Fruit fly (Drosophila melanogaster) whole organism, embryonic: ENCODE data around the gene CG6830.
A peak's percentile ranks its signal among the peaks of the same experiment; 100 is the strongest.

ENCODE experiments used
- Atf-2 ChIP-seq: fragments of 200-800 bp; sonication (Bioruptor generic); optimal IDR thresholded peaks from 2 replicates; lab custom pipeline; 2016; ENCODE audit warnings: missing biosample characterization, missing genetic modification characterization
- Bteb2 ChIP-seq: fragments of 200-800 bp; sonication (Bioruptor generic); optimal IDR thresholded peaks from 2 replicates; lab custom pipeline; 2016; ENCODE audit warnings: missing biosample characterization, missing genetic modification characterization
- CG11085 ChIP-seq: fragments of 200-800 bp; sonication (Bioruptor generic); IDR thresholded peaks from 2 replicates; pipeline ENCODE4 v1.3.6; 2022; ENCODE audit warnings: missing biosample characterization, missing genetic modification characterization
- CG11398 ChIP-seq: fragments of 200-800 bp; sonication (Bioruptor generic); optimal IDR thresholded peaks from 2 replicates; lab custom pipeline; 2016; ENCODE audit warnings: missing biosample characterization, missing genetic modification characterization
- CG12155 ChIP-seq: fragments of 200-800 bp; sonication (Bioruptor generic); optimal IDR thresholded peaks from 3 replicates; lab custom pipeline; 2016; ENCODE audit warnings: missing biosample characterization, missing genetic modification characterization
- CG17359 ChIP-seq: fragments of 200-800 bp; sonication (Bioruptor generic); optimal IDR thresholded peaks from 3 replicates; lab custom pipeline; 2018; ENCODE audit warnings: missing biosample characterization, mild to moderate bottlenecking, missing genetic modification characterization, moderate library complexity
- CG32532 ChIP-seq: fragments of 200-800 bp; sonication (Bioruptor generic); IDR thresholded peaks from 2 replicates; pipeline ENCODE4 v1.3.6; 2022; ENCODE audit warnings: missing biosample characterization, missing genetic modification characterization
- CG34376 ChIP-seq: fragments of 200-800 bp; sonication (Bioruptor generic); optimal IDR thresholded peaks from 2 replicates; lab custom pipeline; 2018; ENCODE audit warnings: missing biosample characterization, mild to moderate bottlenecking, missing genetic modification characterization
- CG3726 ChIP-seq: fragments of 200-800 bp; sonication (Bioruptor generic); IDR thresholded peaks from 3 replicates; pipeline ENCODE4, ENCODE4 v1.3.6; 2022; ENCODE audit warnings: missing biosample characterization, missing genetic modification characterization
- CG42726 ChIP-seq: fragments of 200-800 bp; sonication (Bioruptor generic); IDR thresholded peaks from 2 replicates; pipeline ENCODE4 v1.3.6; 2022; ENCODE audit warnings: missing biosample characterization, missing genetic modification characterization; ENCODE audit not compliant: partially characterized antibody
- CG6854 ChIP-seq: fragments of 200-800 bp; sonication (Bioruptor generic); optimal IDR thresholded peaks from 3 replicates; lab custom pipeline; 2017; ENCODE audit warnings: missing biosample characterization, mild to moderate bottlenecking, missing genetic modification characterization
- CG7987 ChIP-seq: fragments of 200-800 bp; sonication (Bioruptor generic); optimal IDR thresholded peaks from 2 replicates; lab custom pipeline; 2018; ENCODE audit warnings: missing biosample characterization, mild to moderate bottlenecking, missing genetic modification characterization, moderate library complexity
- CG9932 ChIP-seq: fragments of 200-800 bp; sonication (Bioruptor generic); IDR thresholded peaks from 2 replicates; pipeline ENCODE4 v1.3.6; 2022; ENCODE audit warnings: missing biosample characterization, missing genetic modification characterization
- Elba2 ChIP-seq: fragments of 200-800 bp; sonication (Bioruptor generic); optimal IDR thresholded peaks from 3 replicates; lab custom pipeline; 2016; ENCODE audit warnings: missing biosample characterization, missing genetic modification characterization
- Fer3 ChIP-seq: fragments of 200-800 bp; sonication (Bioruptor generic); optimal IDR thresholded peaks from 2 replicates; lab custom pipeline; 2018; ENCODE audit warnings: missing biosample characterization, mild to moderate bottlenecking, missing genetic modification characterization, moderate library complexity
- Hand ChIP-seq: fragments of 200-800 bp; sonication (Bioruptor generic); optimal IDR thresholded peaks from 2 replicates; lab custom pipeline; 2017; ENCODE audit warnings: mild to moderate bottlenecking, missing biosample characterization, missing genetic modification reagents, missing genetic modification characterization
- Nf-YC ChIP-seq: fragments of 200-800 bp; optimal IDR thresholded peaks from 3 replicates; lab custom pipeline; 2019; ENCODE audit warnings: missing biosample characterization, mild to moderate bottlenecking, missing genetic modification characterization, moderate library complexity
- Oaz ChIP-seq: fragments of 200-800 bp; sonication (Bioruptor generic); IDR thresholded peaks from 2 replicates; pipeline ENCODE4 v1.3.6; 2022; ENCODE audit warnings: missing biosample characterization, missing genetic modification characterization
- Ptx1 ChIP-seq: fragments of 200-800 bp; sonication (Bioruptor generic); IDR thresholded peaks from 2 replicates; pipeline ENCODE4 v1.3.6; 2022; ENCODE audit warnings: missing biosample characterization, missing genetic modification characterization
- Six4 ChIP-seq: fragments of 200-800 bp; sonication (Bioruptor generic); optimal IDR thresholded peaks from 2 replicates; lab custom pipeline; 2016; ENCODE audit warnings: missing biosample characterization, missing genetic modification characterization
- TFAM ChIP-seq: fragments of 200-800 bp; sonication (Bioruptor generic); optimal IDR thresholded peaks from 2 replicates; lab custom pipeline; 2017; ENCODE audit warnings: missing biosample characterization, missing genetic modification characterization, inconsistent platforms
- Trl ChIP-seq, 3 experiments: fragments of >200 bp in 2 of 3; fragments of 200-800 bp in 1 of 3; sonication (Bioruptor generic) in 1 of 3; optimal IDR thresholded peaks; 2 replicates in 1 of 3; 3 replicates in 2 of 3; lab custom pipeline; 2016 to 2017; ENCODE audit warnings: missing biosample characterization in 1 of 3, missing genetic modification characterization in 1 of 3
- dan ChIP-seq: fragments of 200-800 bp; sonication (Bioruptor generic); IDR thresholded peaks from 2 replicates; pipeline ENCODE4 v1.3.6; 2022; ENCODE audit warnings: missing biosample characterization, missing genetic modification characterization
- dysf ChIP-seq: fragments of 200-800 bp; sonication (Bioruptor generic); IDR thresholded peaks from 3 replicates; pipeline ENCODE4 v1.3.6; 2022; ENCODE audit warnings: missing biosample characterization, missing genetic modification characterization
- exex ChIP-seq: fragments of 200-800 bp; sonication (Bioruptor generic); optimal IDR thresholded peaks from 4 replicates; lab custom pipeline; 2018; ENCODE audit warnings: missing biosample characterization, mild to moderate bottlenecking, missing genetic modification characterization, moderate library complexity
- fd102C ChIP-seq: fragments of 200-800 bp; sonication (Bioruptor generic); optimal IDR thresholded peaks from 2 replicates; lab custom pipeline; 2018; ENCODE audit warnings: missing biosample characterization, mild to moderate bottlenecking, missing genetic modification characterization, moderate library complexity
- gsb-n ChIP-seq: fragments of 200-800 bp; sonication (Bioruptor generic); optimal IDR thresholded peaks from 3 replicates; lab custom pipeline; 2018; ENCODE audit warnings: missing biosample characterization, mild to moderate bottlenecking, missing genetic modification characterization
- jing ChIP-seq: fragments of 200-800 bp; sonication (Bioruptor generic); optimal IDR thresholded peaks from 2 replicates; lab custom pipeline; 2018; ENCODE audit warnings: missing biosample characterization, mild to moderate bottlenecking, missing genetic modification characterization
- kah ChIP-seq: fragments of 200-800 bp; sonication (Bioruptor generic); optimal IDR thresholded peaks from 2 replicates; lab custom pipeline; 2018; ENCODE audit warnings: missing biosample characterization, mild to moderate bottlenecking, missing genetic modification characterization
- lilli ChIP-seq: fragments of 200-800 bp; sonication (Bioruptor generic); optimal IDR thresholded peaks from 3 replicates; lab custom pipeline; 2016; ENCODE audit warnings: missing biosample characterization, missing genetic modification characterization
- lmd ChIP-seq: fragments of 200-800 bp; sonication (Bioruptor generic); IDR thresholded peaks from 2 replicates; pipeline ENCODE4 v1.3.6; 2022; ENCODE audit warnings: missing biosample characterization, missing genetic modification characterization
- lola ChIP-seq, 3 experiments: fragments of >200 bp in 2 of 3; fragments of 200-800 bp in 1 of 3; sonication (Bioruptor generic) in 1 of 3; optimal IDR thresholded peaks; 2 replicates each; lab custom pipeline; 2017 to 2019; ENCODE audit warnings: missing biosample characterization in 3 of 3, missing genetic modification characterization in 3 of 3, mild to moderate bottlenecking in 1 of 3, moderate library complexity in 1 of 3
- mirr ChIP-seq: fragments of 200-800 bp; sonication (Bioruptor generic); optimal IDR thresholded peaks from 3 replicates; lab custom pipeline; 2018; ENCODE audit warnings: missing biosample characterization, mild to moderate bottlenecking, missing genetic modification characterization
- nau ChIP-seq: fragments of 200-800 bp; sonication (Bioruptor generic); optimal IDR thresholded peaks from 3 replicates; lab custom pipeline; 2017; ENCODE audit warnings: missing biosample characterization, mild to moderate bottlenecking, missing genetic modification characterization, missing genetic modification reagents
- nerfin-1 ChIP-seq: fragments of 200-800 bp; sonication (Bioruptor generic); optimal IDR thresholded peaks from 3 replicates; lab custom pipeline; 2019; ENCODE audit warnings: missing biosample characterization, mild to moderate bottlenecking, missing genetic modification characterization, moderate library complexity
- oc ChIP-seq: fragments of 200-800 bp; sonication (Bioruptor generic); optimal IDR thresholded peaks from 2 replicates; lab custom pipeline; 2018; ENCODE audit warnings: missing biosample characterization, mild to moderate bottlenecking, missing genetic modification characterization, moderate library complexity
- phol ChIP-seq: fragments of 200-800 bp; sonication (Bioruptor generic); optimal IDR thresholded peaks from 3 replicates; lab custom pipeline; 2018; ENCODE audit warnings: missing biosample characterization, mild to moderate bottlenecking, missing genetic modification characterization, moderate library complexity
- pros ChIP-seq: fragments of 200-800 bp; sonication (Bioruptor generic); optimal IDR thresholded peaks from 3 replicates; lab custom pipeline; 2019; ENCODE audit warnings: missing biosample characterization, mild to moderate bottlenecking, missing genetic modification characterization, moderate library complexity
- ranshi ChIP-seq: fragments of 200-800 bp; sonication (Bioruptor generic); IDR thresholded peaks from 2 replicates; pipeline ENCODE4 v1.3.6; 2022; ENCODE audit warnings: missing biosample characterization, missing genetic modification characterization
- sd ChIP-seq: fragments of 200-800 bp; sonication (Bioruptor generic); optimal IDR thresholded peaks from 3 replicates; lab custom pipeline; 2018; ENCODE audit warnings: missing biosample characterization, mild to moderate bottlenecking, missing genetic modification characterization, moderate library complexity
- sens ChIP-seq: fragments of 200-800 bp; sonication (Bioruptor generic); peaks from one replicate; lab custom pipeline; 2016; ENCODE audit warnings: missing biosample characterization, missing genetic modification characterization
- slou ChIP-seq: fragments of 200-800 bp; sonication (Bioruptor generic); optimal IDR thresholded peaks from 3 replicates; lab custom pipeline; 2016; ENCODE audit warnings: missing biosample characterization, missing genetic modification characterization
- so ChIP-seq: fragments of 200-800 bp; sonication (Bioruptor generic); IDR thresholded peaks from 3 replicates; pipeline ENCODE4 v1.3.6; 2022; ENCODE audit warnings: missing biosample characterization, missing genetic modification characterization
- sqz ChIP-seq: fragments of 200-800 bp; sonication (Bioruptor generic); optimal IDR thresholded peaks from 3 replicates; lab custom pipeline; 2018; ENCODE audit warnings: missing biosample characterization, mild to moderate bottlenecking, missing genetic modification characterization
- tap ChIP-seq: fragments of 200-800 bp; optimal IDR thresholded peaks from 3 replicates; lab custom pipeline; 2019; ENCODE audit warnings: missing biosample characterization, mild to moderate bottlenecking, missing genetic modification characterization, moderate library complexity

The CG6830 gene

DNA sequence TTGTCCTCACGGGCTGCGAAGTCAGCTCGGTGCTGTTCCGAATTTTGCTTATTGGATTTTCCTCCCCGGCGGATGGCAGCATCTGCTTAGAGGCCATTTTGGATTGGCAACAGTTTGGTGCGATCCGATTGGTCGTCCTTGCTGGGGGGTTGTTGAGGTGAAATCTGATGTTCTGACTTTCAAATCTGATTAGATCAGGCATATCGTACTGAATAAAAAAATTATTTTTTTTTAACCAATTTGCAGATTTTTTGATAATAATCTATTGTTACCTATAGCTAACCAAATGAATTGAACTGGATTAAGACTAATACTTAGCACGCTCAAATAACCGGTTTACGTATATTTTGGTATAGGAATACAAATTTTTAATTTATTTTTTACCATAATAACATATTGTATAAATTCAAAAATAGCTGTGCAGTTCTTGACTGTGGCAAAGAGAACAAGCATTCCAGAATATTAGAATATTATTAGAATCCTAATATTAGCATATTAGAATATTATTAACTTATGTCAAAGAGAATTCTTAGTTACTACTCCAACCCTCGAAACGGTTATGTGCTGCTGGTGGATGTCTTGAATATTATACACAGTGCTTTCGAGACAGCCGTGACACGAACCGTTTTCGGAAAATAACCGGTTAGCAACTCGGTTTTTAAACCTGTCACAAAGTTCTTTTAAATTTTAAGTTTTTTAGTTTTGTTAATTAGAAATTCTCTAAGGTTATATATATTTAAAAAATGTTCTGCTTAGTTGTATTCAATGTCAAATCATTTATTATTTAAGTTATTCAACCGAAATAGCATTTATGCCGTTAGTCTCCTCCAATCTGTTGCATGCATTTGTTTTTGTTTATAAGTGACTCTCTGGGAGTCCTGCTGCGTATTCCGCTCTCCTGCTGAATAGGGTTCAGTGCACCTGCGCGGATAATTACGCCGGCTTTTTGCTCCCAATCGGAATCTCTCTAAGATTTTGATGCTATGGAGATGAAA is 10.5 kb upstream of the CG6830 start, which contains the start of gene Fer3 (continued):
- TF ChIP-seq ranshi (GFP tag; lab: Robert Waterston, UW), result no peak
- peak; percentile 40 for TF ChIP-seq sd (tag; lab: Kevin White, UChicago)
- peak; percentile 25 for TF ChIP-seq phol (tag; lab: Kevin White, UChicago)

DNA sequence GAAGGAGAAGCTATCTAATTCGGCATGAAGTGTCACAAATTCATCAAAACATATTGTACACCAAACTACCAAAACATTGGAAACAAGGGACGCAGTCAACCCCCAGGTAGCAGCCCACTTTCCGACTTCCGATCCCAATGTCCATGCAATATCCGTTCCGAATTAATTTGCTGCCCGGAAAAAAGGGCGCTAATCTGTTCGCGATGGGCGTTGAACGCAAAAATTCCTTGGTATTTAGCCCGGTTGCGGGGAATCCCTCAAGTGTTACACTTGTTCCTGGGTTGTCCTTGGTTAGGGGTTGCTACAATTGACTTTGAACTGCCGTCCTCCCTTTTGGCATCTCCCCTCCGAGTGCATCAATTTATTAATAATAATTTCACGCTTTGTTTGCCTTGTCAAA is 8.4 kb upstream of the CG6830 start:
- TF ChIP-seq oc (tag; lab: Kevin White, UChicago) (peak; percentile 27), TFAM (no peak), Six4 (GFP tag; lab: Kevin White, UChicago) (no peak), gsb-n (tag; lab: Kevin White, UChicago) (peak; percentile 89), pros (GFP tag; lab: Kevin White, UChicago) (peak; percentile 72), fd102C (GFP tag; lab: Kevin White, UChicago) (no peak), CG6854 (GFP tag; lab: Kevin White, UChicago) (no peak), sd (tag; lab: Kevin White, UChicago) (peak; percentile 6), nau (GFP tag; lab: Kevin White, UChicago) (no peak), sens (peak; percentile 54), Atf-2 (GFP tag; lab: Kevin White, UChicago) (no peak), nerfin-1 (tag; lab: Kevin White, UChicago) (peak; percentile 94)

DNA sequence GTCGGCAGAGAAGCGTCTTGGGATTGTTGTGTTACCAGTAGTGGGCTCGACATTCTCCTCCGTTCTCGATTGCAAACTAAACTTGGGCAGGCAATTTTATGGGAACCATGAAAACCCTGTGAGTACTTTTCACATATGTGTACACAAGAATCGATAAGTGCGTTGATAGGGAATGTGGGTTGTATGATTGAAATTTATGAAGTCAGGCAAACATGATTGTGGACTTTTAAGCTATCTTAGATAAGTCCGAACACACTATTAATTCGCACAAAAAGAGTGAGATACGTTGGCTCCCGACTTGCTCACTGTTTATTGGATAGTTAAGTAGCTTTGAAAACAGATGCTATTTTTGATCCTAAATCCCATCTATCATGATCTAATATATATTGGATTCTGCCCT is 7.6 kb upstream of the CG6830 start, which contains the start of gene CG18765:
Gene CG18765, minus strand, starts transcription at position 53 of the 400 bp plus-strand sequence.
- TF ChIP-seq so (GFP tag; lab: Robert Waterston, UW) (no peak), CG12155 (GFP tag; lab: Kevin White, UChicago) (no peak), dan (GFP tag; lab: Robert Waterston, UW) (no peak), Oaz (no peak), exex (tag; lab: Kevin White, UChicago) (peak; percentile 79), Bteb2 (GFP tag; lab: Kevin White, UChicago) (no peak), dysf (GFP tag; lab: Robert Waterston, UW) (no peak), slou (GFP tag; lab: Kevin White, UChicago) (no peak), CG6854 (GFP tag; lab: Kevin White, UChicago) (no peak), CG42726 (GFP tag; lab: Robert Waterston, UW) (no peak), CG7987 (GFP tag; lab: Kevin White, UChicago) (no peak), Elba2 (GFP tag; lab: Kevin White, UChicago) (no peak), CG32532 (no peak), CG11085 (GFP tag; lab: Robert Waterston, UW) (no peak), sqz (GFP tag; lab: Kevin White, UChicago) (no peak), CG9932 (GFP tag; lab: Robert Waterston, UW) (no peak), kah (no peak), sd (tag; lab: Kevin White, UChicago) (peak; percentile 32), lmd (GFP tag; lab: Robert Waterston, UW) (no peak), tap (tag; lab: Kevin White, UChicago) (no peak), jing (no peak), Ptx1 (GFP tag; lab: Robert Waterston, UW) (no peak), Hand (GFP tag; lab: Kevin White, UChicago) (no peak), mirr (GFP tag; lab: Kevin White, UChicago) (peak; percentile 49), CG11398 (GFP tag; lab: Kevin White, UChicago) (no peak), Nf-YC (no peak), CG17359 (tag; lab: Kevin White, UChicago) (no peak), CG3726 (no peak), Trl (optimal IDR thresholded peaks at IDR 0.05; lab: Kevin White, UChicago) (no peak), Trl (GFP tag; optimal IDR thresholded peaks at IDR 0.05; lab: Kevin White, UChicago) (no peak), CG34376 (GFP tag; lab: Kevin White, UChicago) (peak; percentile 59), lilli (no peak), sens (peak; percentile 14), Fer3 (tag; lab: Kevin White, UChicago) (no peak), lola (GFP tag; optimal IDR thresholded peaks at IDR 0.05; lab: Kevin White, UChicago) (no peak)
